Fruit fly (Drosophila melanogaster) whole organism, embryonic: ENCODE results near the gene Cep97.
A peak's percentile ranks its signal among the peaks of the same experiment; 100 is the strongest.

Experiments used
- Atf-2 ChIP-seq: fragments of 200-800 bp; sonication (Bioruptor generic); optimal IDR thresholded peaks from 2 replicates; lab custom pipeline; 2016; ENCODE audit warnings: missing biosample characterization, missing genetic modification characterization
- Blimp-1 ChIP-seq: fragments of 200-800 bp; sonication (Bioruptor generic); optimal IDR thresholded peaks from 3 replicates; lab custom pipeline; 2018; ENCODE audit warnings: missing biosample characterization, missing genetic modification characterization, mild to moderate bottlenecking, moderate library complexity, missing genetic modification reagents
- CG1024 ChIP-seq: fragments of 200-800 bp; sonication (Bioruptor generic); IDR thresholded peaks from 2 replicates; pipeline ENCODE4 v1.3.6; 2022; ENCODE audit warnings: missing biosample characterization, missing genetic modification characterization
- CG10321 ChIP-seq: fragments of 200-800 bp; sonication (Bioruptor generic); IDR thresholded peaks from 2 replicates; pipeline ENCODE4 v1.3.6; 2022; ENCODE audit warnings: missing biosample characterization, missing genetic modification characterization
- CG11085 ChIP-seq: fragments of 200-800 bp; sonication (Bioruptor generic); IDR thresholded peaks from 2 replicates; pipeline ENCODE4 v1.3.6; 2022; ENCODE audit warnings: missing biosample characterization, missing genetic modification characterization
- CG11398 ChIP-seq: fragments of 200-800 bp; sonication (Bioruptor generic); optimal IDR thresholded peaks from 2 replicates; lab custom pipeline; 2016; ENCODE audit warnings: missing biosample characterization, missing genetic modification characterization
- CG12942 ChIP-seq: fragments of 200-800 bp; sonication (Bioruptor generic); optimal IDR thresholded peaks from 3 replicates; lab custom pipeline; 2016; ENCODE audit warnings: missing biosample characterization, missing genetic modification characterization
- CG13123 ChIP-seq: fragments of 200-800 bp; sonication (Bioruptor generic); optimal IDR thresholded peaks from 2 replicates; lab custom pipeline; 2016; ENCODE audit warnings: missing biosample characterization, missing genetic modification characterization
- CG14441 ChIP-seq: fragments of 200-800 bp; sonication (Bioruptor generic); IDR thresholded peaks from 2 replicates; pipeline ENCODE4 v1.3.6; 2022; ENCODE audit warnings: missing biosample characterization, missing genetic modification characterization
- CG17829 ChIP-seq: fragments of 200-800 bp; optimal IDR thresholded peaks from 2 replicates; lab custom pipeline; 2019; ENCODE audit warnings: missing biosample characterization, mild to moderate bottlenecking, missing genetic modification characterization, moderate library complexity
- CG18599 ChIP-seq: fragments of 200-800 bp; sonication (Bioruptor generic); optimal IDR thresholded peaks from 3 replicates; lab custom pipeline; 2017; ENCODE audit warnings: missing biosample characterization, missing genetic modification characterization, mild to moderate bottlenecking, moderate library complexity, missing genetic modification reagents
- CG2116 ChIP-seq: fragments of 200-800 bp; sonication (Bioruptor generic); optimal IDR thresholded peaks from 3 replicates; lab custom pipeline; 2018; ENCODE audit warnings: missing biosample characterization, mild to moderate bottlenecking, missing genetic modification characterization
- CG2129 ChIP-seq: fragments of 200-800 bp; sonication (Bioruptor generic); IDR thresholded peaks from 2 replicates; pipeline ENCODE4 v1.3.6; 2022; ENCODE audit warnings: missing biosample characterization, missing genetic modification characterization; ENCODE audit not compliant: partially characterized antibody
- CG3065 ChIP-seq: fragments of 200-800 bp; sonication (Bioruptor generic); optimal IDR thresholded peaks from 2 replicates; lab custom pipeline; 2016; ENCODE audit warnings: missing biosample characterization, missing genetic modification characterization
- CG33213 ChIP-seq: fragments of 200-800 bp; sonication (Bioruptor generic); optimal IDR thresholded peaks from 3 replicates; lab custom pipeline; 2016; ENCODE audit warnings: missing biosample characterization, missing genetic modification characterization
- CG4328 ChIP-seq: fragments of 200-800 bp; sonication (Bioruptor generic); optimal IDR thresholded peaks from 3 replicates; lab custom pipeline; 2017; ENCODE audit warnings: missing biosample characterization, missing genetic modification reagents, missing genetic modification characterization
- CG4617 ChIP-seq: fragments of 200-800 bp; sonication (Bioruptor generic); optimal IDR thresholded peaks from 3 replicates; lab custom pipeline; 2016; ENCODE audit warnings: missing biosample characterization, missing genetic modification characterization, borderline replicate concordance
- CG4854 ChIP-seq: fragments of 200-800 bp; sonication (Bioruptor generic); optimal IDR thresholded peaks from 2 replicates; lab custom pipeline; 2016; ENCODE audit warnings: missing biosample characterization, missing genetic modification characterization, inconsistent platforms
- CG6689 ChIP-seq: fragments of 200-800 bp; sonication (Bioruptor generic); IDR thresholded peaks from 2 replicates; pipeline ENCODE4 v1.3.6; 2022; ENCODE audit warnings: missing biosample characterization, missing genetic modification characterization
- CTCF ChIP-seq: fragments of 200-800 bp; sonication (Bioruptor generic); optimal IDR thresholded peaks from 2 replicates; lab custom pipeline; 2017; ENCODE audit warnings: missing biosample characterization, mild to moderate bottlenecking, missing genetic modification characterization, moderate library complexity
- CrebB ChIP-seq: fragments of 200-800 bp; sonication (Bioruptor generic); optimal IDR thresholded peaks from 3 replicates; lab custom pipeline; 2018; ENCODE audit warnings: missing biosample characterization, mild to moderate bottlenecking, missing genetic modification characterization
- D19B ChIP-seq: fragments of 200-800 bp; sonication (Bioruptor generic); optimal IDR thresholded peaks from 2 replicates; lab custom pipeline; 2017; ENCODE audit warnings: missing biosample characterization, mild to moderate bottlenecking, missing genetic modification characterization
- Ets97D ChIP-seq: fragments of 200-800 bp; sonication (Bioruptor generic); optimal IDR thresholded peaks from 3 replicates; lab custom pipeline; 2016; ENCODE audit warnings: missing biosample characterization, missing genetic modification characterization
- HLHmδ ChIP-seq: fragments of 200-800 bp; sonication (Bioruptor generic); optimal IDR thresholded peaks from 2 replicates; lab custom pipeline; 2018; ENCODE audit warnings: missing biosample characterization, mild to moderate bottlenecking, missing genetic modification characterization, moderate library complexity
- Hey ChIP-seq: fragments of 200-800 bp; sonication (Bioruptor generic); optimal IDR thresholded peaks from 3 replicates; lab custom pipeline; 2018; ENCODE audit warnings: missing biosample characterization, mild to moderate bottlenecking, missing genetic modification characterization
- Hmr ChIP-seq: fragments of 200-800 bp; sonication (Bioruptor generic); optimal IDR thresholded peaks from 3 replicates; lab custom pipeline; 2017; ENCODE audit warnings: mild to moderate bottlenecking, missing biosample characterization, missing genetic modification reagents, missing genetic modification characterization
- Hmx ChIP-seq: fragments of 200-800 bp; sonication (Bioruptor generic); optimal IDR thresholded peaks from 2 replicates; lab custom pipeline; 2016; ENCODE audit warnings: missing biosample characterization, missing genetic modification characterization
- MESR4 ChIP-seq: fragments of 200-800 bp; sonication (Bioruptor generic); optimal IDR thresholded peaks from 2 replicates; lab custom pipeline; 2018; ENCODE audit warnings: missing biosample characterization, mild to moderate bottlenecking, missing genetic modification characterization, moderate library complexity
- Meics ChIP-seq: fragments of 200-800 bp; sonication (Bioruptor generic); optimal IDR thresholded peaks from 2 replicates; lab custom pipeline; 2017; ENCODE audit warnings: missing biosample characterization, mild to moderate bottlenecking, missing genetic modification characterization
- chif ChIP-seq, 2 experiments: fragments of 200-800 bp; sonication (Bioruptor generic); optimal IDR thresholded peaks; 3 replicates each; lab custom pipeline; 2016; ENCODE audit warnings: missing biosample characterization in 2 of 2, missing genetic modification characterization in 2 of 2
- corto ChIP-seq: fragments of 200-800 bp; sonication (Bioruptor generic); optimal IDR thresholded peaks from 2 replicates; lab custom pipeline; 2016; ENCODE audit warnings: missing biosample characterization, mild to moderate bottlenecking, missing genetic modification characterization, moderate library complexity
- crp ChIP-seq, 2 experiments: fragments of 200-800 bp; sonication (Bioruptor generic); optimal IDR thresholded peaks; 2 replicates in 1 of 2; 3 replicates in 1 of 2; lab custom pipeline; 2017; ENCODE audit warnings: missing biosample characterization in 2 of 2, missing genetic modification characterization in 2 of 2, mild to moderate bottlenecking in 1 of 2, moderate library complexity in 1 of 2
- gcm ChIP-seq: fragments of 200-800 bp; sonication (Bioruptor generic); optimal IDR thresholded peaks from 2 replicates; lab custom pipeline; 2019; ENCODE audit warnings: missing biosample characterization, mild to moderate bottlenecking, missing genetic modification characterization, moderate library complexity
- ind ChIP-seq: fragments of 200-800 bp; sonication (Bioruptor generic); optimal IDR thresholded peaks from 3 replicates; lab custom pipeline; 2016; ENCODE audit warnings: missing biosample characterization, missing genetic modification characterization
- lbe ChIP-seq: fragments of 200-800 bp; sonication (Bioruptor generic); optimal IDR thresholded peaks from 2 replicates; lab custom pipeline; 2016; ENCODE audit warnings: missing biosample characterization, mild to moderate bottlenecking, missing genetic modification characterization
- mam ChIP-seq: fragments of 200-800 bp; sonication (Bioruptor generic); optimal IDR thresholded peaks from 3 replicates; lab custom pipeline; 2016; ENCODE audit warnings: missing biosample characterization, missing genetic modification characterization
- mirr ChIP-seq: fragments of 200-800 bp; sonication (Bioruptor generic); optimal IDR thresholded peaks from 3 replicates; lab custom pipeline; 2018; ENCODE audit warnings: missing biosample characterization, mild to moderate bottlenecking, missing genetic modification characterization
- pan ChIP-seq, 4 experiments: fragments of >200 bp in 3 of 4; fragments of 200-800 bp in 1 of 4; sonication (Bioruptor generic) in 1 of 4; optimal IDR thresholded peaks in 3 of 4; IDR thresholded peaks in 1 of 4; 2 replicates each; pipeline versions ENCODE4 v1.3.6 to Lab custom; 2017 to 2022; ENCODE audit warnings: missing biosample characterization in 2 of 4, missing genetic modification characterization in 2 of 4, mixed read lengths in 1 of 4
- pb ChIP-seq: fragments of 200-800 bp; sonication (Bioruptor generic); optimal IDR thresholded peaks from 3 replicates; lab custom pipeline; 2016; ENCODE audit warnings: missing biosample characterization, missing genetic modification characterization
- prd ChIP-seq, 3 experiments: fragments of >200 bp in 2 of 3; fragments of 200-800 bp in 1 of 3; sonication (Bioruptor generic) in 1 of 3; optimal IDR thresholded peaks in 2 of 3; IDR thresholded peaks in 1 of 3; 2 replicates in 2 of 3; 3 replicates in 1 of 3; pipeline versions ENCODE4 v1.3.6 to Lab custom; 2017 to 2022; ENCODE audit warnings: missing biosample characterization in 1 of 3, missing genetic modification characterization in 1 of 3
- ro ChIP-seq: fragments of 200-800 bp; sonication (Bioruptor generic); IDR thresholded peaks from 2 replicates; pipeline ENCODE4 v1.3.6; 2022; ENCODE audit warnings: missing biosample characterization, missing genetic modification characterization
- sug ChIP-seq: fragments of 200-800 bp; optimal IDR thresholded peaks from 2 replicates; lab custom pipeline; 2019; ENCODE audit warnings: missing biosample characterization, mild to moderate bottlenecking, missing genetic modification characterization, moderate library complexity
- vfl ChIP-seq: fragments of 200-800 bp; sonication (Bioruptor generic); optimal IDR thresholded peaks from 2 replicates; lab custom pipeline; 2016; ENCODE audit warnings: missing biosample characterization, missing genetic modification characterization
- vvl ChIP-seq: fragments of 200-800 bp; sonication (Bioruptor generic); IDR thresholded peaks from 2 replicates; pipeline ENCODE4 v1.3.6; 2022; ENCODE audit warnings: missing biosample characterization, missing genetic modification characterization
- wek ChIP-seq: fragments of 200-800 bp; sonication (Bioruptor generic); optimal IDR thresholded peaks from 3 replicates; lab custom pipeline; 2018; ENCODE audit warnings: missing biosample characterization, mild to moderate bottlenecking, missing genetic modification characterization, moderate library complexity
- wor ChIP-seq: fragments of 200-800 bp; sonication (Bioruptor generic); IDR thresholded peaks from 2 replicates; pipeline ENCODE4 v1.3.6; 2022; ENCODE audit warnings: missing biosample characterization, missing genetic modification characterization

Cep97 gene

DNA sequence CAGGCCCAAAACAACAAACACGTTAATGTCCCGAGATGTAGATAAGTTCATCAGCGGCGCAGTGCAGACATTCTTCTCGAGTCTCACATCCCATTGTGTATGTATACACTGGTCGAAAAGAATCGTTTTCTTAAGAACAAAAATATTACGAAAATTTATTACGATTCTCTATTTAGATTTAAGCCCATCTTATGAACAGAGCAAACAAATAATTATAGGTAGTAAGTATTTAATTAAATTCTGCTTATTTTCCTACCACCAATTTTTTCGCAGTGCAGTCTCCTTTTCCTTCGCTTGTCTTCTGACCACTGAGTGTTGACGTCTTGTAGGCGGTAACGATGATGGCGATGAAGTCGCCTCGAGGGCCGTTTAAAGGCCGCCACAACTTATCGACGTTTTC lies 6.1 kb upstream of the Cep97 start (continued):
- TF ChIP-seq CG12942 (peak; percentile 0), CG11398 (no peak), wor (GFP tag; lab: Robert Waterston, UW) (no peak), CG4854 (GFP tag; lab: Kevin White, UChicago) (no peak), Ets97D (GFP tag; lab: Kevin White, UChicago) (no peak), CTCF (GFP tag; lab: Kevin White, UChicago) (no peak), Hey (tag; lab: Kevin White, UChicago) (no peak), CG2116 (no peak), CG18599 (no peak), ro (GFP tag; lab: Robert Waterston, UW) (no peak), crp (GFP tag; optimal IDR thresholded peaks at IDR 0.05; lab: Kevin White, UChicago) (no peak), lbe (no peak), MESR4 (GFP tag; lab: Kevin White, UChicago) (no peak), Hmr (GFP tag; lab: Kevin White, UChicago) (no peak), Meics (no peak), sug (tag; lab: Kevin White, UChicago) (no peak), vfl (no peak), vvl (GFP tag; lab: Robert Waterston, UW) (peak; percentile 38), wek (GFP tag; lab: Kevin White, UChicago) (no peak), Atf-2 (peak; percentile 60), ind (GFP tag; lab: Kevin White, UChicago) (no peak), Hmx (GFP tag; lab: Kevin White, UChicago) (no peak), Blimp-1 (GFP tag; lab: Kevin White, UChicago) (no peak), mirr (GFP tag; lab: Kevin White, UChicago) (no peak), CG2129 (no peak), D19B (GFP tag; lab: Kevin White, UChicago) (no peak), CG33213 (no peak), CG13123 (GFP tag; lab: Kevin White, UChicago) (no peak), gcm (GFP tag; lab: Kevin White, UChicago) (peak; percentile 65), CG4617 (GFP tag; lab: Kevin White, UChicago) (no peak), corto (no peak), CG3065 (GFP tag; lab: Kevin White, UChicago) (peak; percentile 2), CG6689 (GFP tag; lab: Robert Waterston, UW) (peak; percentile 42; the same call in 1 of the 2 replicates), CG14441 (GFP tag; lab: Robert Waterston, UW) (no peak), HLHmδ (GFP tag; lab: Kevin White, UChicago) (no peak), chif (GFP tag; optimal IDR thresholded peaks at IDR 0.05; lab: Kevin White, UChicago) (peak; percentile 28 to 78), pan (optimal IDR thresholded peaks at IDR 0.05; lab: Kevin White, UChicago) (no peak), pan (GFP tag; optimal IDR thresholded peaks at IDR 0.05 in 1 of 2, IDR thresholded peaks at IDR 0.05 in 1 of 2) (no peak), CG11085 (GFP tag; lab: Robert Waterston, UW) (no peak), CG1024 (no peak), CG17829 (tag; lab: Kevin White, UChicago) (peak; percentile 74), CG10321 (GFP tag; lab: Robert Waterston, UW) (no peak), pb (GFP tag; lab: Kevin White, UChicago) (no peak), mam (GFP tag; lab: Kevin White, UChicago) (peak; percentile 24), prd (optimal IDR thresholded peaks at IDR 0.05; lab: Kevin White, UChicago) (no peak), prd (GFP tag; IDR thresholded peaks at IDR 0.05; lab: Robert Waterston, UW) (peak; percentile 94), CG4328 (no peak), CrebB (tag; lab: Kevin White, UChicago) (no peak)
